Fruit fly (Drosophila melanogaster) whole organism, embryonic: ENCODE results near the gene Ser7.

Experiments used
- CG8089 ChIP-seq: fragments of 200-800 bp; sonication (Bioruptor generic); optimal IDR thresholded peaks from 3 replicates; lab custom pipeline; 2016; ENCODE audit warnings: missing biosample characterization, missing genetic modification characterization
- ap ChIP-seq: fragments of 200-800 bp; sonication (Bioruptor generic); IDR thresholded peaks from 2 replicates; pipeline ENCODE4 v1.3.6; 2022; ENCODE audit warnings: missing biosample characterization, missing genetic modification characterization
- luna ChIP-seq: fragments of 200-800 bp; sonication (Bioruptor generic); optimal IDR thresholded peaks from 2 replicates; lab custom pipeline; 2016; ENCODE audit warnings: missing biosample characterization, missing genetic modification characterization

- TF ChIP-seq ap (GFP tag; lab: Robert Waterston, UW) = no peak
- no peak for TF ChIP-seq luna (GFP tag; lab: Kevin White, UChicago)
- no peak for TF ChIP-seq CG8089
Measured at dm6 chrX:9882900-9883299, 17.9 kb downstream of the Ser7 start.
